Fruit fly (Drosophila melanogaster): ENCODE data around the gene CG17026.

CG17026 gene

dm6 chr3L:15988039-15988546 lies 12.9 kb downstream of the CG17026 start, which contains the start of gene Hip14 (continued):
- no peak for TF ChIP-seq schlank (tag; optimal IDR thresholded peaks at IDR 0.05)
- TF ChIP-seq tx (GFP tag; optimal IDR thresholded peaks at IDR 0.05) = no peak
- TF ChIP-seq C15 (GFP tag; IDR thresholded peaks at IDR 0.05) = no peak
- TF ChIP-seq CG11247 (GFP tag; IDR thresholded peaks at IDR 0.05) = no peak
- TF ChIP-seq gro (GFP tag; optimal IDR thresholded peaks at IDR 0.05) = no peak
- TF ChIP-seq CG6854 (GFP tag; optimal IDR thresholded peaks at IDR 0.05) = no peak
- TF ChIP-seq CG18011 (GFP tag; optimal IDR thresholded peaks at IDR 0.05) = no peak
- peak; percentile 11 for TF ChIP-seq Xbp1 (GFP tag; optimal IDR thresholded peaks at IDR 0.05)
- no peak for TF ChIP-seq CG10979 (tag; optimal IDR thresholded peaks at IDR 0.05)
- no peak for TF ChIP-seq CG7271 (tag; optimal IDR thresholded peaks at IDR 0.05)
- peak; percentile 37 for TF ChIP-seq phol (tag; optimal IDR thresholded peaks at IDR 0.05)
- TF ChIP-seq CG15011 (GFP tag; optimal IDR thresholded peaks at IDR 0.05) = no peak
- peak in 1 of 2 experiments; percentile 51 for TF ChIP-seq Trl (optimal IDR thresholded peaks at IDR 0.05)
- TF ChIP-seq Trl (GFP tag; optimal IDR thresholded peaks at IDR 0.05) = peak; percentile 29
- no peak for TF ChIP-seq Usf (GFP tag; optimal IDR thresholded peaks at IDR 0.05)
- TF ChIP-seq odd (GFP tag; optimal IDR thresholded peaks at IDR 0.05) = no peak
- TF ChIP-seq CG17612 (GFP tag; IDR thresholded peaks at IDR 0.05) = no peak
- TF ChIP-seq sr (GFP tag; IDR thresholded peaks at IDR 0.05) = no peak
- TF ChIP-seq Dad (GFP tag; optimal IDR thresholded peaks at IDR 0.05) = no peak
- no peak for TF ChIP-seq CG30431 (GFP tag; optimal IDR thresholded peaks at IDR 0.05)
- TF ChIP-seq Hsf (GFP tag; optimal IDR thresholded peaks at IDR 0.05) = no peak
- TF ChIP-seq CG43689 (GFP tag; IDR thresholded peaks at IDR 0.05) = no peak
- no peak for TF ChIP-seq her (GFP tag; optimal IDR thresholded peaks at IDR 0.05)
- TF ChIP-seq Dll (GFP tag; IDR thresholded peaks at IDR 0.05; ENCODE audit: partially characterized antibody) = 0 out of 4 replicates have a peak, but pooled peaks have one; percentile 17
- no peak for TF ChIP-seq PHDP (tag; optimal IDR thresholded peaks at IDR 0.05)
- no peak for TF ChIP-seq Oaz (GFP tag; IDR thresholded peaks at IDR 0.05)
- no peak for TF ChIP-seq CG7357 (GFP tag; IDR thresholded peaks at IDR 0.05)
- TF ChIP-seq Bgb (GFP tag; IDR thresholded peaks at IDR 0.05; ENCODE audit: partially characterized antibody) = peak; percentile 33; the same call in 1 of the 2 replicates
- no peak for TF ChIP-seq cwo (GFP tag; optimal IDR thresholded peaks at IDR 0.05)
- TF ChIP-seq Optix (GFP tag; IDR thresholded peaks at IDR 0.05) = no peak
- no peak for TF ChIP-seq Side (GFP tag; optimal IDR thresholded peaks at IDR 0.05)
- no peak for TF ChIP-seq CG2199 (GFP tag; IDR thresholded peaks at IDR 0.05)
- TF ChIP-seq disco-r (GFP tag; optimal IDR thresholded peaks at IDR 0.05) = no peak
- peak; percentile 40; the same call in 1 of the 2 replicates for TF ChIP-seq CG13287 (GFP tag; IDR thresholded peaks at IDR 0.05; ENCODE audit: partially characterized antibody)
- peak; percentile 43 for TF ChIP-seq CG30403 (GFP tag; optimal IDR thresholded peaks at IDR 0.05)
- TF ChIP-seq BtbVII (GFP tag; optimal IDR thresholded peaks at IDR 0.05) = peak; percentile 4
- no peak for TF ChIP-seq ab (GFP tag; optimal IDR thresholded peaks at IDR 0.05)
- TF ChIP-seq sna (GFP tag; IDR thresholded peaks at IDR 0.05; ENCODE audit: partially characterized antibody) = no peak
- peak; percentile 77 for TF ChIP-seq seq (GFP tag; IDR thresholded peaks at IDR 0.05)
- no peak for TF ChIP-seq Nf-YC (tag; optimal IDR thresholded peaks at IDR 0.05)
- peak; percentile 64 for TF ChIP-seq trem (tag; optimal IDR thresholded peaks at IDR 0.05)
- TF ChIP-seq CG4404 (GFP tag; IDR thresholded peaks at IDR 0.05) = no peak
- no peak for TF ChIP-seq CG1024 (GFP tag; IDR thresholded peaks at IDR 0.05)
- TF ChIP-seq H2.0 (GFP tag; IDR thresholded peaks at IDR 0.05) = no peak
- TF ChIP-seq CG33557 (GFP tag; optimal IDR thresholded peaks at IDR 0.05) = no peak
- TF ChIP-seq cas (GFP tag; IDR thresholded peaks at IDR 0.05) = no peak
- peak; percentile 18 for TF ChIP-seq HmgZ (tag; optimal IDR thresholded peaks at IDR 0.05)
- peak; percentile 10 for TF ChIP-seq ERR (GFP tag; optimal IDR thresholded peaks at IDR 0.05)
- TF ChIP-seq CG12236 (GFP tag; optimal IDR thresholded peaks at IDR 0.05) = no peak
- no peak for TF ChIP-seq nau (GFP tag; optimal IDR thresholded peaks at IDR 0.05)
- no peak for TF ChIP-seq chif (GFP tag; optimal IDR thresholded peaks at IDR 0.05)
- peak; percentile 86 for TF ChIP-seq CG3995 (GFP tag; optimal IDR thresholded peaks at IDR 0.05)

All from whole organism, embryonic.